Worm (Caenorhabditis elegans): ENCODE results near the gene ppm-1.D.
A peak's percentile ranks its signal among the peaks of the same experiment; 100 is the strongest.

- peak; percentile 63 for TF ChIP-seq snpc-4 (tag; optimal IDR thresholded peaks at IDR 0.05)
- TF ChIP-seq elt-1 (tag; optimal IDR thresholded peaks at IDR 0.05), result no peak
- no peak for TF ChIP-seq nhr-237 (tag; optimal IDR thresholded peaks at IDR 0.05)
- TF ChIP-seq mdl-1 (tag; optimal IDR thresholded peaks at IDR 0.05), result no peak
- TF ChIP-seq ama-1 (optimal IDR thresholded peaks at IDR 0.05), result peak; percentile 13
- TF ChIP-seq unc-39 (tag; optimal IDR thresholded peaks at IDR 0.05), result no peak
- TF ChIP-seq ceh-82 (tag; optimal IDR thresholded peaks at IDR 0.05), result no peak
- TF ChIP-seq unc-62 (GFP tag; optimal IDR thresholded peaks at IDR 0.05), result no peak
Observed at ce11 chrIII:2375918-2376317, 44.5 kb downstream of the ppm-1.D start, which contains the start of gene H14E04.2.
